Fruit fly (Drosophila melanogaster) whole organism, embryonic: ENCODE results near the gene Cdc7.

ENCODE experiments used
- ATbp ChIP-seq: fragments of 200-800 bp; sonication (Bioruptor generic); optimal IDR thresholded peaks from 2 replicates; lab custom pipeline; 2017; ENCODE audit warnings: missing biosample characterization, mild to moderate bottlenecking, missing genetic modification characterization, missing genetic modification reagents
- Bdp1 ChIP-seq: fragments of 200-800 bp; sonication (Bioruptor generic); optimal IDR thresholded peaks from 3 replicates; lab custom pipeline; 2016; ENCODE audit warnings: missing biosample characterization, missing genetic modification characterization
- CG10147 ChIP-seq: fragments of 200-800 bp; sonication (Bioruptor generic); optimal IDR thresholded peaks from 2 replicates; lab custom pipeline; 2019; ENCODE audit warnings: missing biosample characterization, mild to moderate bottlenecking, missing genetic modification characterization, moderate library complexity
- CG1024 ChIP-seq: fragments of 200-800 bp; sonication (Bioruptor generic); IDR thresholded peaks from 2 replicates; pipeline ENCODE4 v1.3.6; 2022; ENCODE audit warnings: missing biosample characterization, missing genetic modification characterization
- CG11085 ChIP-seq: fragments of 200-800 bp; sonication (Bioruptor generic); IDR thresholded peaks from 2 replicates; pipeline ENCODE4 v1.3.6; 2022; ENCODE audit warnings: missing biosample characterization, missing genetic modification characterization
- CG12299 ChIP-seq: fragments of 200-800 bp; sonication (Bioruptor generic); optimal IDR thresholded peaks from 2 replicates; lab custom pipeline; 2018; ENCODE audit warnings: missing biosample characterization, mild to moderate bottlenecking, missing genetic modification characterization
- CG13424 ChIP-seq: fragments of 200-800 bp; sonication (Bioruptor generic); optimal IDR thresholded peaks from 2 replicates; lab custom pipeline; 2019; ENCODE audit warnings: missing biosample characterization, mild to moderate bottlenecking, missing genetic modification characterization, moderate library complexity
- CG1603 ChIP-seq: fragments of 200-800 bp; sonication (Bioruptor generic); optimal IDR thresholded peaks from 2 replicates; lab custom pipeline; 2019; ENCODE audit warnings: missing biosample characterization, mild to moderate bottlenecking, missing genetic modification characterization, moderate library complexity
- CG1792 ChIP-seq: fragments of 200-800 bp; sonication (Bioruptor generic); optimal IDR thresholded peaks from 2 replicates; lab custom pipeline; 2016; ENCODE audit warnings: missing biosample characterization, missing genetic modification characterization
- CG2199 ChIP-seq: fragments of 200-800 bp; sonication (Bioruptor generic); IDR thresholded peaks from 3 replicates; pipeline ENCODE4 v1.3.6; 2022; ENCODE audit warnings: missing biosample characterization, missing genetic modification characterization
- CG2712 ChIP-seq: fragments of 200-800 bp; optimal IDR thresholded peaks from 3 replicates; lab custom pipeline; 2019; ENCODE audit warnings: missing biosample characterization, mild to moderate bottlenecking, missing genetic modification characterization, moderate library complexity
- CG2875 ChIP-seq: fragments of 200-800 bp; sonication (Bioruptor generic); optimal IDR thresholded peaks from 2 replicates; lab custom pipeline; 2017; ENCODE audit warnings: missing biosample characterization, mild to moderate bottlenecking, missing genetic modification characterization, missing genetic modification reagents
- CG31365 ChIP-seq: fragments of 200-800 bp; sonication (Bioruptor generic); optimal IDR thresholded peaks from 2 replicates; lab custom pipeline; 2018; ENCODE audit warnings: missing biosample characterization, mild to moderate bottlenecking, missing genetic modification characterization
- CG31388 ChIP-seq: fragments of 200-800 bp; sonication (Bioruptor generic); optimal IDR thresholded peaks from 2 replicates; lab custom pipeline; 2016; ENCODE audit warnings: missing biosample characterization, missing genetic modification characterization
- CG3163 ChIP-seq: fragments of 200-800 bp; sonication (Bioruptor generic); optimal IDR thresholded peaks from 3 replicates; lab custom pipeline; 2016; ENCODE audit warnings: missing biosample characterization, missing genetic modification characterization
- CG32772 ChIP-seq: fragments of 200-800 bp; sonication (Bioruptor generic); IDR thresholded peaks from 2 replicates; pipeline ENCODE4 v1.3.6; 2022; ENCODE audit warnings: missing biosample characterization, missing genetic modification characterization
- CG34422 ChIP-seq: fragments of 200-800 bp; sonication (Bioruptor generic); IDR thresholded peaks from 3 replicates; pipeline ENCODE4 v1.3.6; 2022; ENCODE audit warnings: missing biosample characterization, missing genetic modification characterization
- CG43689 ChIP-seq: fragments of 200-800 bp; sonication (Bioruptor generic); IDR thresholded peaks from 2 replicates; pipeline ENCODE4 v1.3.6; 2022; ENCODE audit warnings: missing biosample characterization, missing genetic modification characterization
- CG6272 ChIP-seq: fragments of 200-800 bp; sonication (Bioruptor generic); IDR thresholded peaks from 2 replicates; pipeline ENCODE4 v1.3.6; 2022; ENCODE audit warnings: missing biosample characterization, missing genetic modification characterization
- CG7271 ChIP-seq: fragments of 200-800 bp; sonication (Bioruptor generic); optimal IDR thresholded peaks from 2 replicates; lab custom pipeline; 2018; ENCODE audit warnings: missing biosample characterization, mild to moderate bottlenecking, missing genetic modification characterization, moderate library complexity
- CG7786 ChIP-seq: fragments of 200-800 bp; sonication (Bioruptor generic); optimal IDR thresholded peaks from 2 replicates; lab custom pipeline; 2016; ENCODE audit warnings: missing biosample characterization, missing genetic modification characterization
- CG9817 ChIP-seq: fragments of 200-800 bp; sonication (Bioruptor generic); optimal IDR thresholded peaks from 2 replicates; lab custom pipeline; 2018; ENCODE audit warnings: missing biosample characterization, mild to moderate bottlenecking, missing genetic modification characterization, moderate library complexity
- CG9876 ChIP-seq: fragments of 200-800 bp; sonication (Bioruptor generic); optimal IDR thresholded peaks from 2 replicates; lab custom pipeline; 2016; ENCODE audit warnings: missing biosample characterization, missing genetic modification characterization
- Dad ChIP-seq: fragments of 200-800 bp; sonication (Bioruptor generic); optimal IDR thresholded peaks from 3 replicates; lab custom pipeline; 2016; ENCODE audit warnings: missing biosample characterization, missing genetic modification characterization
- Dek ChIP-seq: fragments of 200-800 bp; sonication (Bioruptor generic); optimal IDR thresholded peaks from 3 replicates; lab custom pipeline; 2019; ENCODE audit warnings: missing biosample characterization, mild to moderate bottlenecking, missing genetic modification characterization, moderate library complexity
- ERR ChIP-seq: fragments of 200-800 bp; sonication (Bioruptor generic); optimal IDR thresholded peaks from 2 replicates; lab custom pipeline; 2016; ENCODE audit warnings: missing biosample characterization, missing genetic modification characterization
- Fer3 ChIP-seq: fragments of 200-800 bp; sonication (Bioruptor generic); optimal IDR thresholded peaks from 2 replicates; lab custom pipeline; 2018; ENCODE audit warnings: missing biosample characterization, mild to moderate bottlenecking, missing genetic modification characterization, moderate library complexity
- GATAe ChIP-seq: fragments of 200-800 bp; sonication (Bioruptor generic); conservative IDR thresholded peaks from 2 replicates; pipeline ENCODE4 v1.3.6; 2022; ENCODE audit warnings: missing biosample characterization, missing genetic modification characterization
- Hand ChIP-seq: fragments of 200-800 bp; sonication (Bioruptor generic); optimal IDR thresholded peaks from 2 replicates; lab custom pipeline; 2017; ENCODE audit warnings: mild to moderate bottlenecking, missing biosample characterization, missing genetic modification reagents, missing genetic modification characterization
- Hr78 ChIP-seq, 2 experiments: fragments of 200-800 bp in 1 of 2; fragments of >200 bp in 1 of 2; sonication (Bioruptor generic) in 1 of 2; optimal IDR thresholded peaks; 2 replicates each; lab custom pipeline; 2017 to 2019; ENCODE audit warnings: missing biosample characterization in 2 of 2, missing genetic modification characterization in 2 of 2, mild to moderate bottlenecking in 1 of 2, moderate library complexity in 1 of 2
- MTF-1 ChIP-seq: fragments of 200-800 bp; sonication (Bioruptor generic); optimal IDR thresholded peaks from 2 replicates; lab custom pipeline; 2018; ENCODE audit warnings: missing biosample characterization, mild to moderate bottlenecking, missing genetic modification characterization, borderline replicate concordance
- Nf-YB ChIP-seq: fragments of 200-800 bp; sonication (Bioruptor generic); optimal IDR thresholded peaks from 3 replicates; lab custom pipeline; 2019; ENCODE audit warnings: missing biosample characterization, mild to moderate bottlenecking, missing genetic modification characterization, moderate library complexity
- Optix ChIP-seq: fragments of 200-800 bp; sonication (Bioruptor generic); IDR thresholded peaks from 3 replicates; pipeline ENCODE4 v1.3.6; 2022; ENCODE audit warnings: missing biosample characterization, missing genetic modification characterization
- Ptx1 ChIP-seq: fragments of 200-800 bp; sonication (Bioruptor generic); IDR thresholded peaks from 2 replicates; pipeline ENCODE4 v1.3.6; 2022; ENCODE audit warnings: missing biosample characterization, missing genetic modification characterization
- Ravus ChIP-seq: fragments of 200-800 bp; sonication (Bioruptor generic); IDR thresholded peaks from 2 replicates; pipeline ENCODE4 v1.3.6; 2022; ENCODE audit warnings: missing biosample characterization, missing genetic modification characterization
- ara ChIP-seq: fragments of 200-800 bp; sonication (Bioruptor generic); IDR thresholded peaks from 2 replicates; pipeline ENCODE4 v1.3.6; 2022; ENCODE audit warnings: missing biosample characterization, missing genetic modification characterization
- bcd ChIP-seq: fragments of 200-800 bp; sonication (Bioruptor generic); optimal IDR thresholded peaks from 2 replicates; lab custom pipeline; 2017; ENCODE audit warnings: missing biosample characterization, mild to moderate bottlenecking, missing genetic modification characterization
- disco-r ChIP-seq: fragments of 200-800 bp; sonication (Bioruptor generic); optimal IDR thresholded peaks from 2 replicates; lab custom pipeline; 2016; ENCODE audit warnings: missing biosample characterization, missing genetic modification characterization
- dysf ChIP-seq: fragments of 200-800 bp; sonication (Bioruptor generic); IDR thresholded peaks from 3 replicates; pipeline ENCODE4 v1.3.6; 2022; ENCODE audit warnings: missing biosample characterization, missing genetic modification characterization
- fd3F ChIP-seq: fragments of 200-800 bp; sonication (Bioruptor generic); optimal IDR thresholded peaks from 2 replicates; lab custom pipeline; 2018; ENCODE audit warnings: missing biosample characterization, mild to moderate bottlenecking, missing genetic modification characterization, moderate library complexity
- fu2 ChIP-seq: fragments of 200-800 bp; sonication (Bioruptor generic); optimal IDR thresholded peaks from 2 replicates; lab custom pipeline; 2016; ENCODE audit warnings: missing biosample characterization, missing genetic modification characterization
- grau ChIP-seq: fragments of 200-800 bp; optimal IDR thresholded peaks from 3 replicates; lab custom pipeline; 2019; ENCODE audit warnings: missing biosample characterization, mild to moderate bottlenecking, missing genetic modification characterization, moderate library complexity
- kah ChIP-seq: fragments of 200-800 bp; sonication (Bioruptor generic); optimal IDR thresholded peaks from 2 replicates; lab custom pipeline; 2018; ENCODE audit warnings: missing biosample characterization, mild to moderate bottlenecking, missing genetic modification characterization
- nom ChIP-seq: fragments of 200-800 bp; sonication (Bioruptor generic); optimal IDR thresholded peaks from 2 replicates; lab custom pipeline; 2017; ENCODE audit warnings: missing biosample characterization, missing genetic modification characterization, mild to moderate bottlenecking, moderate library complexity, missing genetic modification reagents
- pho ChIP-seq: fragments of 200-800 bp; sonication (Bioruptor generic); optimal IDR thresholded peaks from 2 replicates; lab custom pipeline; 2016; ENCODE audit warnings: missing biosample characterization, missing genetic modification characterization
- phol ChIP-seq: fragments of 200-800 bp; sonication (Bioruptor generic); optimal IDR thresholded peaks from 3 replicates; lab custom pipeline; 2018; ENCODE audit warnings: missing biosample characterization, mild to moderate bottlenecking, missing genetic modification characterization, moderate library complexity
- sim ChIP-seq: fragments of 200-800 bp; sonication (Bioruptor generic); IDR thresholded peaks from 2 replicates; pipeline ENCODE4 v1.3.6; 2022; ENCODE audit warnings: missing biosample characterization, missing genetic modification characterization
- tio ChIP-seq: fragments of 200-800 bp; sonication (Bioruptor generic); optimal IDR thresholded peaks from 2 replicates; lab custom pipeline; 2017; ENCODE audit warnings: missing biosample characterization, missing genetic modification characterization, inconsistent platforms
- tup ChIP-seq: fragments of 200-800 bp; sonication (Bioruptor generic); optimal IDR thresholded peaks from 2 replicates; lab custom pipeline; 2016; ENCODE audit warnings: missing biosample characterization, mild to moderate bottlenecking, missing genetic modification characterization, moderate library complexity
- z ChIP-seq: fragments of 200-800 bp; sonication (Bioruptor generic); IDR thresholded peaks from 3 replicates; pipeline ENCODE4 v1.3.6; 2022; ENCODE audit warnings: missing biosample characterization, missing genetic modification characterization

Cdc7 gene

dm6 chrX:6683635-6684499, 29.5 kb downstream of the Cdc7 start, which contains the start of gene Pink1 (continued):
- TF ChIP-seq CG31365 (tag; lab: Kevin White, UChicago) (no peak), fd3F (GFP tag; lab: Kevin White, UChicago) (no peak), nom (peak; percentile 30), Dad (GFP tag; lab: Kevin White, UChicago) (no peak), CG13424 (tag; lab: Kevin White, UChicago) (no peak), dysf (no peak), Nf-YB (GFP tag; lab: Kevin White, UChicago) (no peak), phol (tag; lab: Kevin White, UChicago) (no peak), ERR (GFP tag; lab: Kevin White, UChicago) (no peak), CG43689 (GFP tag; lab: Robert Waterston, UW) (no peak), CG2712 (tag; lab: Kevin White, UChicago) (no peak), CG31388 (no peak), Ptx1 (GFP tag; lab: Robert Waterston, UW) (no peak), Fer3 (tag; lab: Kevin White, UChicago) (no peak), CG34422 (GFP tag; lab: Robert Waterston, UW) (no peak), MTF-1 (no peak), CG1024 (GFP tag; lab: Robert Waterston, UW) (no peak), bcd (no peak), kah (GFP tag; lab: Kevin White, UChicago) (no peak), CG1792 (GFP tag; lab: Kevin White, UChicago) (no peak), CG3163 (GFP tag; lab: Kevin White, UChicago) (no peak), fu2 (GFP tag; lab: Kevin White, UChicago) (no peak), CG10147 (GFP tag; lab: Kevin White, UChicago) (no peak), ara (no peak), CG7271 (tag; lab: Kevin White, UChicago) (no peak), CG12299 (tag; lab: Kevin White, UChicago) (no peak), tup (GFP tag; lab: Kevin White, UChicago) (no peak), disco-r (GFP tag; lab: Kevin White, UChicago) (no peak), CG9876 (GFP tag; lab: Kevin White, UChicago) (no peak), CG6272 (GFP tag; lab: Robert Waterston, UW) (no peak), CG9817 (tag; lab: Kevin White, UChicago) (no peak), Ravus (GFP tag; lab: Robert Waterston, UW) (no peak), GATAe (no peak), Hr78 (GFP tag; optimal IDR thresholded peaks at IDR 0.05; lab: Kevin White, UChicago) (no peak), CG2199 (GFP tag; lab: Robert Waterston, UW) (no peak), Optix (no peak), Dek (tag; lab: Kevin White, UChicago) (no peak), CG32772 (GFP tag; lab: Robert Waterston, UW) (no peak), sim (GFP tag; lab: Robert Waterston, UW) (no peak), z (GFP tag; lab: Robert Waterston, UW) (no peak), Hand (GFP tag; lab: Kevin White, UChicago) (no peak), CG7786 (GFP tag; lab: Kevin White, UChicago) (no peak), CG1603 (tag; lab: Kevin White, UChicago) (no peak), tio (no peak), ATbp (no peak), Bdp1 (GFP tag; lab: Kevin White, UChicago) (no peak), grau (tag; lab: Kevin White, UChicago) (no peak), CG11085 (GFP tag; lab: Robert Waterston, UW) (no peak), pho (no peak), CG2875 (no peak)
